Worm (Caenorhabditis elegans): ENCODE results near the gene trr-1.

DNA sequence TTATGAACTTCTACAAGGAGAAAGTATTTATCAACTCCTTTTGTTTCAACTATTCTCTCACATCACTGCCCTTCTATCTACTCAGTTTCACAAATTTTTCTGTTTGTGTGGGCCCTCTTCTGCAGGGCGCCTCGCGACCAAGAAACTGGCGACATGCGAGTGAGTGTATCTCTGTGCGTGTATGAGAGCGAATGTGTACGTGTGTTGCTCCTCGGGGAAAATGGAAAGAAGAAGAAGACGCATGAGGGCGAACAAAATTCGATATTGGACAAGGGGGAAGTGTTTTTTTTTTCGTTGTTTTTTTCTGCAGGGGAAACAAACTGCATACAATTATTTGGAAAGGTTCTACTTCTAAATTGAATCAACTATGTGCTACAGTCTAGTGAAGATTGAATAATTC lies 54.2 kb downstream of the trr-1 start:
- TF ChIP-seq nhr-11 (tag; optimal IDR thresholded peaks at IDR 0.05) (no peak), dve-1 (tag; optimal IDR thresholded peaks at IDR 0.05) (no peak), pha-4 (tag; optimal IDR thresholded peaks at IDR 0.05) (no peak), K02D7.2 (tag; optimal IDR thresholded peaks at IDR 0.05) (no peak), hlh-15 (tag; optimal IDR thresholded peaks at IDR 0.05) (no peak), elt-2 (tag; optimal IDR thresholded peaks at IDR 0.05) (no peak), pat-9 (tag; optimal IDR thresholded peaks at IDR 0.05) (no peak), nfya-1 (tag; optimal IDR thresholded peaks at IDR 0.05) (no peak), ceh-9 (tag; optimal IDR thresholded peaks at IDR 0.05) (no peak), unc-3 (GFP tag; conservative IDR thresholded peaks at IDR 0.05) (no peak), unc-3 (tag; optimal IDR thresholded peaks at IDR 0.05) (no peak), ceh-34 (tag; optimal IDR thresholded peaks at IDR 0.05) (no peak), dmd-4 (tag; optimal IDR thresholded peaks at IDR 0.05; ENCODE audit: borderline replicate concordance) (no peak), K09A11.1 (tag; optimal IDR thresholded peaks at IDR 0.05; ENCODE audit: insufficient read depth) (no peak), unc-86 (tag; optimal IDR thresholded peaks at IDR 0.05) (no peak)

Measured in whole organism, late embryonic.